Fruit fly (Drosophila melanogaster) whole organism, prepupa: ENCODE results near the gene CG7381.
A peak's percentile ranks its signal among the peaks of the same experiment; 100 is the strongest.

Source experiments
- Blimp-1 ChIP-seq: fragments of 200-800 bp; sonication (Bioruptor generic); optimal IDR thresholded peaks from 3 replicates; lab custom pipeline; 2017; ENCODE audit warnings: missing biosample characterization, missing genetic modification characterization, mild to moderate bottlenecking, moderate library complexity, missing genetic modification reagents
- CG10669 ChIP-seq: fragments of 200-800 bp; sonication (Bioruptor generic); optimal IDR thresholded peaks from 3 replicates; lab custom pipeline; 2018; ENCODE audit warnings: missing biosample characterization, mild to moderate bottlenecking, missing genetic modification characterization, moderate library complexity
- CG11294 ChIP-seq: fragments of 200-800 bp; sonication (Bioruptor generic); IDR thresholded peaks from 2 replicates; pipeline ENCODE4 v1.3.6; 2022; ENCODE audit warnings: missing biosample characterization, missing genetic modification characterization
- CG11762 ChIP-seq: fragments of 200-800 bp; sonication (Bioruptor generic); optimal IDR thresholded peaks from 3 replicates; lab custom pipeline; 2016; ENCODE audit warnings: missing biosample characterization, missing genetic modification characterization; ENCODE audit not compliant: insufficient read depth
- CG15336 ChIP-seq: fragments of 200-800 bp; sonication (Bioruptor generic); IDR thresholded peaks from 2 replicates; pipeline ENCODE4 v1.3.6; 2022; ENCODE audit warnings: missing biosample characterization, missing genetic modification characterization
- CG1621 ChIP-seq: fragments of 200-800 bp; sonication (Bioruptor generic); optimal IDR thresholded peaks from 3 replicates; lab custom pipeline; 2018; ENCODE audit warnings: missing biosample characterization, mild to moderate bottlenecking, missing genetic modification characterization
- CG3032 ChIP-seq: fragments of 200-800 bp; optimal IDR thresholded peaks from 2 replicates; lab custom pipeline; 2019; ENCODE audit warnings: missing biosample characterization, mild to moderate bottlenecking, missing genetic modification characterization, moderate library complexity
- CG31627 ChIP-seq: fragments of 200-800 bp; sonication (Bioruptor generic); optimal IDR thresholded peaks from 3 replicates; lab custom pipeline; 2016; ENCODE audit warnings: missing biosample characterization, missing genetic modification characterization
- CG32006 ChIP-seq: fragments of 200-800 bp; sonication (Bioruptor generic); optimal IDR thresholded peaks from 3 replicates; lab custom pipeline; 2017; ENCODE audit warnings: missing biosample characterization, mild to moderate bottlenecking, missing genetic modification characterization
- CG3919 ChIP-seq: fragments of 200-800 bp; sonication (Bioruptor generic); optimal IDR thresholded peaks from 3 replicates; lab custom pipeline; 2016; ENCODE audit warnings: missing biosample characterization, missing genetic modification characterization
- CG6276 ChIP-seq: fragments of 200-800 bp; sonication (Bioruptor generic); optimal IDR thresholded peaks from 2 replicates; lab custom pipeline; 2017; ENCODE audit warnings: missing biosample characterization, mild to moderate bottlenecking, missing genetic modification characterization
- CG6808 ChIP-seq: fragments of 200-800 bp; sonication (Bioruptor generic); optimal IDR thresholded peaks from 3 replicates; lab custom pipeline; 2017; ENCODE audit warnings: missing biosample characterization, missing genetic modification characterization, mild to moderate bottlenecking, moderate library complexity, missing genetic modification reagents
- CG7368 ChIP-seq: fragments of 200-800 bp; sonication (Bioruptor generic); optimal IDR thresholded peaks from 3 replicates; lab custom pipeline; 2016; ENCODE audit warnings: missing biosample characterization, missing genetic modification characterization
- CG8119 ChIP-seq: fragments of 200-800 bp; sonication (Bioruptor generic); IDR thresholded peaks from 3 replicates; pipeline ENCODE4 v1.3.6; 2022; ENCODE audit warnings: missing biosample characterization, missing genetic modification characterization
- Eip75B ChIP-seq: fragments of 200-800 bp; sonication (Bioruptor generic); optimal IDR thresholded peaks from 3 replicates; lab custom pipeline; 2016; ENCODE audit warnings: missing biosample characterization, missing genetic modification characterization
- Eip78C ChIP-seq: fragments of 200-800 bp; sonication (Bioruptor generic); peaks from one replicate; lab custom pipeline; 2016; ENCODE audit warnings: missing biosample characterization, missing genetic modification characterization
- Ets21C ChIP-seq: fragments of 200-800 bp; sonication (Bioruptor generic); optimal IDR thresholded peaks from 3 replicates; lab custom pipeline; 2016; ENCODE audit warnings: missing biosample characterization, missing genetic modification characterization
- Ets96B ChIP-seq: fragments of 200-800 bp; optimal IDR thresholded peaks from 2 replicates; lab custom pipeline; 2019; ENCODE audit warnings: missing biosample characterization, mild to moderate bottlenecking, missing genetic modification characterization, moderate library complexity
- Gug ChIP-seq: fragments of 200-800 bp; sonication (Bioruptor generic); IDR thresholded peaks from 2 replicates; pipeline ENCODE4 v1.3.6; 2022; ENCODE audit warnings: missing biosample characterization, missing genetic modification characterization
- Hr39 ChIP-seq: fragments of 200-800 bp; sonication (Bioruptor generic); optimal IDR thresholded peaks from 2 replicates; lab custom pipeline; 2016; ENCODE audit warnings: missing biosample characterization, missing genetic modification characterization
- Hr4 ChIP-seq: fragments of 200-800 bp; sonication (Bioruptor generic); optimal IDR thresholded peaks from 3 replicates; lab custom pipeline; 2016; ENCODE audit warnings: missing biosample characterization, missing genetic modification characterization
- Lpt ChIP-seq: fragments of 200-800 bp; sonication (Bioruptor generic); optimal IDR thresholded peaks from 3 replicates; lab custom pipeline; 2016; ENCODE audit warnings: missing biosample characterization, missing genetic modification characterization
- Met ChIP-seq: fragments of 200-800 bp; sonication (Bioruptor generic); optimal IDR thresholded peaks from 3 replicates; lab custom pipeline; 2016; ENCODE audit warnings: missing biosample characterization, missing genetic modification characterization
- OdsH ChIP-seq: fragments of 200-800 bp; sonication (Bioruptor generic); optimal IDR thresholded peaks from 3 replicates; lab custom pipeline; 2016; ENCODE audit warnings: missing biosample characterization, missing genetic modification characterization
- Smox ChIP-seq: fragments of 200-800 bp; sonication (Bioruptor generic); optimal IDR thresholded peaks from 3 replicates; lab custom pipeline; 2016; ENCODE audit warnings: missing biosample characterization, missing genetic modification characterization
- Sox102F ChIP-seq: fragments of 200-800 bp; sonication (Bioruptor generic); optimal IDR thresholded peaks from 2 replicates; lab custom pipeline; 2016; ENCODE audit warnings: missing biosample characterization, mild to moderate bottlenecking, missing genetic modification characterization
- Sox15 ChIP-seq: fragments of 200-800 bp; sonication (Bioruptor generic); optimal IDR thresholded peaks from 3 replicates; lab custom pipeline; 2016; ENCODE audit warnings: missing biosample characterization, missing genetic modification characterization
- acj6 ChIP-seq: fragments of 200-800 bp; sonication (Bioruptor generic); optimal IDR thresholded peaks from 3 replicates; lab custom pipeline; 2016; ENCODE audit warnings: missing biosample characterization, missing genetic modification characterization
- dsx ChIP-seq: fragments of 200-800 bp; optimal IDR thresholded peaks from 3 replicates; lab custom pipeline; 2019; ENCODE audit warnings: missing biosample characterization, mild to moderate bottlenecking, missing genetic modification characterization, moderate library complexity; ENCODE audit not compliant: poor library complexity, severe bottlenecking
- fd59A ChIP-seq: fragments of 200-800 bp; sonication (Bioruptor generic); optimal IDR thresholded peaks from 2 replicates; lab custom pipeline; 2017; ENCODE audit warnings: missing biosample characterization, mild to moderate bottlenecking, missing genetic modification characterization, missing genetic modification reagents
- fkh ChIP-seq: fragments of 200-800 bp; sonication (Bioruptor generic); optimal IDR thresholded peaks from 3 replicates; lab custom pipeline; 2017; ENCODE audit warnings: missing biosample characterization, mild to moderate bottlenecking, missing genetic modification characterization, moderate library complexity
- lz ChIP-seq: fragments of 200-800 bp; sonication (Bioruptor generic); optimal IDR thresholded peaks from 3 replicates; lab custom pipeline; 2016; ENCODE audit warnings: missing biosample characterization, missing genetic modification characterization
- net ChIP-seq: fragments of 200-800 bp; sonication (Bioruptor generic); optimal IDR thresholded peaks from 3 replicates; lab custom pipeline; 2016; ENCODE audit warnings: missing biosample characterization, missing genetic modification characterization
- pdm3 ChIP-seq: fragments of 200-800 bp; sonication (Bioruptor generic); optimal IDR thresholded peaks from 3 replicates; lab custom pipeline; 2016; ENCODE audit warnings: missing biosample characterization, missing genetic modification characterization
- ss ChIP-seq, 2 experiments: fragments of 200-800 bp; sonication (Bioruptor generic); optimal IDR thresholded peaks; 2 replicates in 1 of 2; 3 replicates in 1 of 2; lab custom pipeline; 2017 to 2018; ENCODE audit warnings: mild to moderate bottlenecking in 2 of 2, missing biosample characterization in 2 of 2, missing genetic modification characterization in 2 of 2, moderate library complexity in 1 of 2
- svp ChIP-seq: fragments of 200-800 bp; sonication (Bioruptor generic); peaks from one replicate; lab custom pipeline; 2016; ENCODE audit warnings: missing biosample characterization, missing genetic modification characterization
- vri ChIP-seq: fragments of 200-800 bp; sonication (Bioruptor generic); optimal IDR thresholded peaks from 3 replicates; lab custom pipeline; 2016; ENCODE audit warnings: missing biosample characterization, mild to moderate bottlenecking, missing genetic modification characterization

The CG7381 gene

DNA sequence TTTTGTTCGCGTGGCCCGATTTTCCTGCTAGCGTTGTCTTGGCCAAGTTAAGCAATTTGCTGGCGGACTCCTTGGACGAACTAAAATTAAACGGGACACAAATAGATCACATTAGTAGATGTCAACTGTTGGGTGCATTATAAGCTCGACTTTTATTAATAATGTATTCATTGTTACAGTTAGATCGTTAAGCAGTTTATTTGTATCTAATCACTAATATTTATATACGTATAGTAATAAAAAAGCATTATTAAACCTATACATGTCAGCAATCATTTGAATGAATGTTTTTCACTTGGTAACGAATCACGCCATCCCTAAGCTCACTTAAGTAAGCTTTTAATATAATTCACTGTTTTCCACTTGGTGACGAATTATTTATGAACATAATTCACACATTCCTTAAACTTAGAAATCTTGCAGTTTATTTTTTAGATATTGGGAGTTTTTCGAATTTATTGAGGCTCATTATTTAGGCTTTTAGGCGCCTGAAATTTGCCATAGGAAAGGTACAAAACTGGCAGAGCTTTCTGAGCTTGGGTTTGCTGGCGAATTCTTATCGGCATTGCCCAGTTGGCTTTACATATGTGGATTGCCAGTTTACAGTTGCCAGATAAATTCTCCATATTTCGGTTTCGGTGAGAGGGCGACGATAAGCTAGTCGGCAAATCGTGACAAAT, at the start of gene CG7381, which contains the start of gene CG7091:
Gene CG7381, minus strand, starts transcription at position 101 of the 680 bp plus-strand sequence.
Gene CG7091, plus strand, starts transcription at position 630 of the 680 bp plus-strand sequence.
- TF ChIP-seq Eip78C (GFP tag; lab: Kevin White, UChicago), result peak; percentile 22
- no peak for TF ChIP-seq CG15336 (GFP tag; lab: Robert Waterston, UW)

- TF ChIP-seq CG6808 (GFP tag; lab: Kevin White, UChicago) (no peak), CG8119 (GFP tag; lab: Robert Waterston, UW) (no peak), pdm3 (no peak), Sox15 (no peak)
These were observed 41.7 kb upstream of the CG7381 start for dm6 chr3R:13018995-13019394.

DNA sequence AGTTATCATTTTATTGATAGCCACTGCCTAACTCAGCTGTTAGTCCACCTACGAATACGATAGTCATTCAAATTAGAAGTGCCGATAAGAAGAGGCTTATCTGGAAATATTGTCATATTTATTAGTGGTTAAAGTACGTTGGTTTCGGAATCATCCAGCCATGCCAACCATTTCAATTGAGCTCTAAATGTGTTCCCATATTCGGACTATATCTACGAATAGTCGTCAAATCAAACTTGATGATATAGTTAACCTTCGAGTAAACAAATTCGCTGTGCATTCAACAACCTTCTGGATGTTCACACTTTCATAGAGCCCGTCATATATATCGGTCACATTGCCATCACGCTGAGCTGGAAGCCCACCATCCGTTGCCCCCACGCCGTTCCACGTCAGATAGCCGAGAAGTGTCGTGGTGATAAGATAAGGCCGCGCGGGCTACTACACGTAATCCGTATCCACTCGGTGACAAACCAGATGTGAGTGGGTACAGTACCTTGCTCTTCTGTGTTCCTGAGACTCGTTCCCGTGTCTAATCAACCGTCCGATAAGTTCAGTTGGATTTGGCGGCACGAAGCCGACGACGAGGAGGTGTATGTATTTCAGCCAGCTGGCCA, 41.1 kb upstream of the CG7381 start:
- no peak for TF ChIP-seq CG6276 (GFP tag; lab: Kevin White, UChicago)
- TF ChIP-seq net (GFP tag; lab: Kevin White, UChicago), result no peak
- TF ChIP-seq CG10669 (GFP tag; lab: Kevin White, UChicago), result no peak
- TF ChIP-seq vri (GFP tag; lab: Kevin White, UChicago), result peak; percentile 98

dm6 chr3R:13017623-13018036, 40.4 kb upstream of the CG7381 start:
- TF ChIP-seq dsx (GFP tag; lab: Kevin White, UChicago) (no peak), OdsH (GFP tag; lab: Kevin White, UChicago) (no peak), Ets96B (tag; lab: Kevin White, UChicago) (no peak), vri (GFP tag; lab: Kevin White, UChicago) (peak; percentile 96), CG15336 (GFP tag; lab: Robert Waterston, UW) (peak; percentile 40), Lpt (GFP tag; lab: Kevin White, UChicago) (peak; percentile 15)

DNA sequence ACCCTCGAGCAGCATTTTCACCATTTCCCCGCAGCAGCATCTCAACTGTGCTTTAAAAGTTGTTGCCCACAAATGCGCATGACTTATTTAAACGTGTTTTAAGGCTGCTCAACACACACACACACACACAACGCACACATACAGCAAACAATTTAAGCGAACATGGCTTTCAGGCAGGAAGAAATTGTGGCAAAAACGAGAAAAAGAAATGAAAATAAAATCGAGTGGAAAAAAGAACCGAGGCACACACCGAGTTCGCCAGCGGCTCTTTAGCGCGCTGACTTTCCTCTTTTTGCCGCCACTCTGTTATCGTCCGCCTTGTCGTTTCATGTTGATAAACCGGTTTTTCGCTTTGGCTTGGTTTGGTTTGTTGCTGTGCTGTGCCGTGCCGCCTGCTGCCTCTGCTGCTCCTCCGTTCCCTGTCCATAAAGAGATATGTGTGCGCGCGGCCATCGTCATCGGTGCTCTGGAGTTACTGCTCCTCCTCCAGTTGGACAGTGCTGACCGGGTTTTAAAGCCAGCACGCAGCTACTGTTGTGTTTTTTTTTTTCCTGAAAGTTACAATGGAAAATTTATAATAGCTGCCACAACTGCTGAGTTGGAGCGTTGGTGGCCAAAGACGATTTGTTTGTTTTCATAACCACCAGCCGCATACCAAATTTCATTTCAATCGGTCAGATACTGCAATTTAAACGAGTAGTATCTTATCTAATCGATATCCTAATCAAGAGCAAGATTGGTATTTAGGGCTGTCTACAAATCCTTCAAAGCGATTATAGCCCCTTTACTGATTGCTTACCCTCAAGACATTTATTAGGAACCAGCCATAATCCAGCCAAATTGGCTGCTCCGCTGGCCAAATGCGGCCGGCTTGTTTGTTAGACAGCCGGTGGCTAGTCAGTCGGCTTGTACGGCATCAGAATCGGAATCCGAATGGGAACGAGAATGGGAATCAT, 38.8 kb upstream of the CG7381 start:
- TF ChIP-seq Smox (GFP tag; lab: Kevin White, UChicago) (no peak), Eip75B (GFP tag; lab: Kevin White, UChicago) (peak; percentile 17), CG8119 (GFP tag; lab: Robert Waterston, UW) (peak; percentile 40; the same call in 2 of the 3 replicates), Blimp-1 (GFP tag; lab: Kevin White, UChicago) (peak; percentile 32), CG3032 (no peak), lz (GFP tag; lab: Kevin White, UChicago) (no peak), CG10669 (GFP tag; lab: Kevin White, UChicago) (no peak), net (GFP tag; lab: Kevin White, UChicago) (peak; percentile 19), Sox15 (no peak), CG7368 (no peak), CG3919 (no peak), fd59A (GFP tag; lab: Kevin White, UChicago) (no peak), fkh (peak; percentile 21), CG32006 (GFP tag; lab: Kevin White, UChicago) (peak; percentile 22), CG31627 (GFP tag; lab: Kevin White, UChicago) (no peak), CG15336 (GFP tag; lab: Robert Waterston, UW) (peak; percentile 24; the same call in 1 of the 2 replicates), dsx (GFP tag; lab: Kevin White, UChicago) (peak; percentile 61), Gug (no peak), acj6 (no peak), Ets21C (no peak), Met (no peak), CG11294 (GFP tag; lab: Robert Waterston, UW) (no peak), ss (GFP tag; optimal IDR thresholded peaks at IDR 0.05; lab: Kevin White, UChicago) (peak; percentile 51 to 70), svp (GFP tag; lab: Kevin White, UChicago) (no peak), pdm3 (no peak), CG1621 (tag; lab: Kevin White, UChicago) (peak; percentile 4), Hr4 (GFP tag; lab: Kevin White, UChicago) (no peak), Hr39 (no peak), CG11762 (GFP tag; lab: Kevin White, UChicago) (no peak), Ets96B (tag; lab: Kevin White, UChicago) (peak; percentile 14), Sox102F (GFP tag; lab: Kevin White, UChicago) (no peak)
